Fruit fly (Drosophila melanogaster) S2 (cell line): ENCODE data around the gene CG12075.

ENCODE experiments used
- CG8478 ChIP-seq: fragments of >200 bp; optimal IDR thresholded peaks from 2 replicates; lab custom pipeline; 2018
- CTCF ChIP-seq, 2 experiments: fragments of >200 bp; optimal IDR thresholded peaks; 2 replicates each; lab custom pipeline; 2018

DNA sequence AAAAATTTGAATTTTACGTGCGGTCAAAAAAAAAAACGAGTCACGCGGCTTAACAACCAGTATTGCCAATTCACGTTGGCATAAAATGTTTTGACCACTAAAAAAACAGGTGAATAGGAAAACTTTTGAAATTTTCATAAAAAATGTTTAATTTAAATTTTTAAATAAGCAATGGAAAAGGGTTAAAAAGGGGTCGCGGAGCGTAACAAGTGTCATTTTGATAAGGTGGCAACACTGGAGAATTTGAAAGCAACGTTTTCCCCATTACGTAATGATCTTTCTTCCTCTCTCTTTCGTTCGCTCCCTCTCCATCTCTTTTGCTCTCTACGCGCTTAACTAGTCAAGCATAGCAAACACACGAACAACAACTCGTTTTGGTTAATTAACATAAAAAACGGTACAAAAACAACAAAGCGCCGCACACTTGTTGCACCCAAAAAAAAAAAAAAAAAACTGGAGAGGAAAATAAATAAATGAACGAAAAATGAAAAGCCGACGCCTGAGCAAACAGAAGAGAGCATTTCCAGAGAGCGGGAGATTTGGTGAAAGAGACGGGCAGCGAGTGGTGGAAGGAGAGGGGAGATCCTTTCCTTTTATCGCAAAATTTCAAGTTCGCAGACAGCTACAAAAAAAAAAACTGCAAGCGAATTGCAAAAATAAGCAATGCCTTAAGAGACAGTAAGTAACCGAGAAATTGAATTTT is 56.3 kb downstream of the CG12075 start:
- TF ChIP-seq CG8478 (no peak), CTCF (optimal IDR thresholded peaks at IDR 0.05; lab: Kevin White, UChicago) (no peak)
